Fruit fly (Drosophila melanogaster) Kc167 (cell line): ENCODE results near the gene cv-c.

Source experiments
- Myc ChIP-seq: fragments of >200 bp; optimal IDR thresholded peaks from 2 replicates; lab custom pipeline; 2017; ENCODE audit warnings: missing external identifiers
- Sin3A ChIP-seq: fragments of >200 bp; optimal IDR thresholded peaks from 2 replicates; lab custom pipeline; 2018; ENCODE audit warnings: missing external identifiers
- h ChIP-seq: fragments of >200 bp; optimal IDR thresholded peaks from 3 replicates; lab custom pipeline; 2018; ENCODE audit warnings: missing external identifiers
- insv ChIP-seq: fragments of >200 bp; optimal IDR thresholded peaks from 3 replicates; lab custom pipeline; 2018; ENCODE audit warnings: missing external identifiers
- psq ChIP-seq: fragments of >200 bp; optimal IDR thresholded peaks from 2 replicates; lab custom pipeline; 2017; ENCODE audit warnings: missing external identifiers
- ttk ChIP-seq: sonication (Bioruptor generic); optimal IDR thresholded peaks from 2 replicates; lab custom pipeline; 2017; ENCODE audit warnings: missing external identifiers

cv-c gene

dm6 chr3R:14456995-14457394 lies 24.5 kb downstream of the cv-c start:
- TF ChIP-seq ttk (lab: Kevin White, UChicago) = no peak
- no peak for TF ChIP-seq Myc (lab: Kevin White, UChicago)
- no peak for TF ChIP-seq psq (lab: Kevin White, UChicago)
- TF ChIP-seq insv = no peak
- no peak for TF ChIP-seq Sin3A (lab: Kevin White, UChicago)
- TF ChIP-seq h = no peak

- TF ChIP-seq h = no peak
- TF ChIP-seq ttk (lab: Kevin White, UChicago) = no peak
- no peak for TF ChIP-seq Myc (lab: Kevin White, UChicago)
- no peak for TF ChIP-seq insv
- TF ChIP-seq psq (lab: Kevin White, UChicago) = no peak
- no peak for TF ChIP-seq Sin3A (lab: Kevin White, UChicago)
These were observed 25.2 kb downstream of the cv-c start for dm6 chr3R:14456214-14456862.

- no peak for TF ChIP-seq Sin3A (lab: Kevin White, UChicago)
- no peak for TF ChIP-seq Myc (lab: Kevin White, UChicago)
- TF ChIP-seq psq (lab: Kevin White, UChicago) = no peak
- TF ChIP-seq h = no peak
These were observed 26.0 kb downstream of the cv-c start for dm6 chr3R:14455478-14455877.

dm6 chr3R:14454080-14454479 lies 27.4 kb downstream of the cv-c start:
- TF ChIP-seq h (no peak), ttk (lab: Kevin White, UChicago) (no peak), Myc (lab: Kevin White, UChicago) (no peak), insv (no peak), psq (lab: Kevin White, UChicago) (no peak), Sin3A (lab: Kevin White, UChicago) (no peak)

dm6 chr3R:14451050-14451914 lies 30.2 kb downstream of the cv-c start:
- TF ChIP-seq ttk (lab: Kevin White, UChicago) = no peak
- no peak for TF ChIP-seq h
- TF ChIP-seq Sin3A (lab: Kevin White, UChicago) = no peak
- TF ChIP-seq insv = no peak

dm6 chr3R:14449304-14449703 lies 32.2 kb downstream of the cv-c start:
- TF ChIP-seq h (no peak), ttk (lab: Kevin White, UChicago) (no peak), Sin3A (lab: Kevin White, UChicago) (no peak), insv (no peak), Myc (lab: Kevin White, UChicago) (no peak), psq (lab: Kevin White, UChicago) (no peak)

- TF ChIP-seq h (no peak), ttk (lab: Kevin White, UChicago) (no peak), psq (lab: Kevin White, UChicago) (no peak), Sin3A (lab: Kevin White, UChicago) (no peak)
These were observed 36.4 kb downstream of the cv-c start for dm6 chr3R:14445092-14445491.

dm6 chr3R:14444170-14444569 lies 37.3 kb downstream of the cv-c start:
- TF ChIP-seq Sin3A (lab: Kevin White, UChicago) (no peak), insv (no peak), h (no peak), psq (lab: Kevin White, UChicago) (no peak), ttk (lab: Kevin White, UChicago) (no peak), Myc (lab: Kevin White, UChicago) (no peak)

dm6 chr3R:14441509-14441908 lies 40.0 kb downstream of the cv-c start:
- TF ChIP-seq Myc (lab: Kevin White, UChicago) (no peak), insv (no peak), ttk (lab: Kevin White, UChicago) (no peak), Sin3A (lab: Kevin White, UChicago) (no peak), psq (lab: Kevin White, UChicago) (no peak), h (no peak)

dm6 chr3R:14438267-14438666 lies 43.2 kb downstream of the cv-c start:
- TF ChIP-seq insv (no peak), Sin3A (lab: Kevin White, UChicago) (no peak), ttk (lab: Kevin White, UChicago) (no peak), psq (lab: Kevin White, UChicago) (no peak), h (no peak), Myc (lab: Kevin White, UChicago) (no peak)

- TF ChIP-seq ttk (lab: Kevin White, UChicago) = no peak
- no peak for TF ChIP-seq Myc (lab: Kevin White, UChicago)
- no peak for TF ChIP-seq insv
- TF ChIP-seq h = no peak
- TF ChIP-seq psq (lab: Kevin White, UChicago) = no peak
- TF ChIP-seq Sin3A (lab: Kevin White, UChicago) = no peak
These were observed 45.1 kb downstream of the cv-c start for dm6 chr3R:14436459-14436858.

dm6 chr3R:14436011-14436410 lies 45.5 kb downstream of the cv-c start:
- no peak for TF ChIP-seq psq (lab: Kevin White, UChicago)
- no peak for TF ChIP-seq ttk (lab: Kevin White, UChicago)
- no peak for TF ChIP-seq insv
- no peak for TF ChIP-seq Sin3A (lab: Kevin White, UChicago)
- TF ChIP-seq Myc (lab: Kevin White, UChicago) = no peak
- TF ChIP-seq h = no peak
